Worm (Caenorhabditis elegans): ENCODE results near the gene Y69H2.3.

The Y69H2.3 gene

DNA sequence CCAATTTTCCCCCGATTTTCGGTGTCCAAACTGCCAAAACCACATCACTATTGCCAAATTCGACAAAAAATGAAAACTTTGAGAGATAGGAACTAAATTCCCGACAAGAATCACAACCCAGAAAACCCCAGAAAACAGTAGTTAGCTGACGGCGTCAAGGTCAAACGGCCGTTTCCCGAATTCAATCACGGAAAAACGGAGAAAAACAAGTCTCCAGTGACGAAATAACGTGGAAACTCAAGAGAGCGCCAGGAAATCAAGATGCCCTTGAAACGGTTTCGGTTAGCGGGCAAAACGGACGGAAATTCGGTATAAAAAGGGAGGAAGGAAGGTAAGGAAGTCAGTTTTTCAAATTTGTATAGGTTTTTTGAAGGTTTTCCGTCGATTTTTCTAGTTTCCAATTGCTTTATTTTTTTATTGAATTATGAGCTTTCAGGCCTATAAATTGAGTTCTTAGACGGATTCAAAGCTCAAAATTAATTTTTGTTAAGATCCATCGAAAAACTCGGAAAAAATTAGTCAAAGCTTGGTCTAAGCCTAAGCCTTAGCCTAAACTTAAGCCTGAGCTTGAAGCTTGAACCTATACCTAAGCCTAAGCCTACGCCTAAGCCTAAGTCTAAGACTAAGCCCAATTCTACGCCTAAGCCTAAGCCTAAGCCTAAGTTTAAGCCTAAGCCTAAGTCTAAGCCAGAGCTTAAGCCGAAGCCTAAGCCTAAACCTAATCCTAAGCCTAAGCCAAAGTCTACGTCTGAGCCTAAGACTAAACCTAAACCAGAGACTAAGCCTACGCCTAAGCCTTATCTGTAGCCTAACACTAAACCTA lies 26.2 kb downstream of the Y69H2.3 start (continued):
- TF ChIP-seq ceh-32 (tag; optimal IDR thresholded peaks at IDR 0.05; ENCODE audit: poor library complexity): no peak
- no peak for TF ChIP-seq ceh-28 (tag; optimal IDR thresholded peaks at IDR 0.05)
- TF ChIP-seq mes-2 (tag; optimal IDR thresholded peaks at IDR 0.05; ENCODE audit: poor library complexity, severe bottlenecking): no peak
- TF ChIP-seq Y48G9A.11 (GFP tag; IDR thresholded peaks at IDR 0.05): no peak
- peak in 1 of 2 experiments; percentile 72 for TF ChIP-seq unc-62 (GFP tag; optimal IDR thresholded peaks at IDR 0.05 in 1 of 2)
- TF ChIP-seq unc-62 (tag; optimal IDR thresholded peaks at IDR 0.05): no peak
- TF ChIP-seq attf-4 (tag; optimal IDR thresholded peaks at IDR 0.05): no peak
- TF ChIP-seq nhr-10 (tag; optimal IDR thresholded peaks at IDR 0.05): no peak
- no peak for TF ChIP-seq dmd-8 (GFP tag; IDR thresholded peaks at IDR 0.05)
- TF ChIP-seq ztf-11 (tag; optimal IDR thresholded peaks at IDR 0.05): no peak
- no peak for TF ChIP-seq lin-15B (tag; optimal IDR thresholded peaks at IDR 0.05)
- no peak for TF ChIP-seq dpl-1 (GFP tag; optimal IDR thresholded peaks at IDR 0.05)
- TF ChIP-seq hif-1 (tag; optimal IDR thresholded peaks at IDR 0.05): no peak
- TF ChIP-seq egl-43 (GFP tag; IDR thresholded peaks at IDR 0.05): no peak
- TF ChIP-seq hlh-11 (tag; optimal IDR thresholded peaks at IDR 0.05): no peak
- no peak for TF ChIP-seq F49E8.2 (tag; optimal IDR thresholded peaks at IDR 0.05; ENCODE audit: borderline replicate concordance)
- TF ChIP-seq lin-39 (tag; optimal IDR thresholded peaks at IDR 0.05): no peak
- peak; percentile 31 for TF ChIP-seq mep-1 (tag; optimal IDR thresholded peaks at IDR 0.05)
- TF ChIP-seq pqm-1 (tag; optimal IDR thresholded peaks at IDR 0.05): no peak
- no peak for TF ChIP-seq mxl-2 (GFP tag; conservative IDR thresholded peaks at IDR 0.05)
- TF ChIP-seq nhr-77 (tag; optimal IDR thresholded peaks at IDR 0.05): no peak
- TF ChIP-seq cey-2 (tag; optimal IDR thresholded peaks at IDR 0.05; ENCODE audit: borderline replicate concordance, insufficient read depth): no peak
- TF ChIP-seq spr-1 (tag; optimal IDR thresholded peaks at IDR 0.05): no peak
- TF ChIP-seq lsy-2 (tag; optimal IDR thresholded peaks at IDR 0.05): no peak
- TF ChIP-seq Y75B8A.6 (GFP tag; IDR thresholded peaks at IDR 0.05): no peak
- peak; percentile 8 for TF ChIP-seq nhr-28 (tag; optimal IDR thresholded peaks at IDR 0.05)
- TF ChIP-seq fkh-10 (GFP tag; optimal IDR thresholded peaks at IDR 0.05): no peak
- no peak for TF ChIP-seq ztf-7 (tag; optimal IDR thresholded peaks at IDR 0.05)
- TF ChIP-seq aha-1 (tag): peak; percentile 18
- no peak for TF ChIP-seq dmd-9 (GFP tag; IDR thresholded peaks at IDR 0.05)
- no peak for TF ChIP-seq madf-9 (GFP tag; conservative IDR thresholded peaks at IDR 0.05)
- TF ChIP-seq nhr-111 (GFP tag; optimal IDR thresholded peaks at IDR 0.05): no peak
- TF ChIP-seq duxl-1 (tag; optimal IDR thresholded peaks at IDR 0.05; ENCODE audit: poor library complexity): no peak
- TF ChIP-seq nhr-76 (tag; optimal IDR thresholded peaks at IDR 0.05): no peak
- TF ChIP-seq lir-3 (tag; optimal IDR thresholded peaks at IDR 0.05): no peak
- TF ChIP-seq nhr-48 (tag; optimal IDR thresholded peaks at IDR 0.05): no peak
- no peak for TF ChIP-seq zfp-2 (tag; optimal IDR thresholded peaks at IDR 0.05)
- no peak for TF ChIP-seq madf-5 (GFP tag; IDR thresholded peaks at IDR 0.05)
- TF ChIP-seq lin-38 (GFP tag; IDR thresholded peaks at IDR 0.05): no peak
- TF ChIP-seq ceh-62 (tag; optimal IDR thresholded peaks at IDR 0.05): no peak

DNA sequence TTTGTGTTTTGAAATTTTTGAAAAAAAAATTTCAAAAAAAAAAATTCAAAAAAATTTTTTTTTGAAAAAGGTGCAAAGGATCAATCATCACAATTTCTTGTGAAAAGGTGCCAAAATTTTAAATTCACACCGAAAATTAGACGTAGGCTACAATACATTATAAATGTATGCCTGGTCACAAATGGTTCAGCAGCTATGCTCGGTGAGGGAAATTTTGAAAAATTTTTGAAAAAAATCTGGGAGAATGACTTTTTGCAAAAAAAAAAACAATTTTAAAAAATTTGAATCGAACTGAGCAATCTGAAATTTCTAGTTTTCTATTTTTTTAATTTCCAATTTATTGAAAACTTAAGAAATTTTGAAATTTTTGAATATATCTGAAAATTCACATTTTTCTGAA lies 27.7 kb downstream of the Y69H2.3 start, which contains the start of gene egas-3:
egas-3 (minus strand) TSS at position 101 of the 400 bp plus-strand sequence.
- TF ChIP-seq unc-39 (tag; optimal IDR thresholded peaks at IDR 0.05): no peak
- no peak for TF ChIP-seq aly-2 (tag; optimal IDR thresholded peaks at IDR 0.05)
- TF ChIP-seq zfp-2 (tag; optimal IDR thresholded peaks at IDR 0.05): no peak
- no peak for TF ChIP-seq nhr-28 (tag; optimal IDR thresholded peaks at IDR 0.05)
- no peak for TF ChIP-seq F10B5.3 (tag; optimal IDR thresholded peaks at IDR 0.05)
- no peak for TF ChIP-seq ceh-32 (tag; optimal IDR thresholded peaks at IDR 0.05; ENCODE audit: poor library complexity)
- TF ChIP-seq ceh-44 (GFP tag; IDR thresholded peaks at IDR 0.05): no peak
- no peak for TF ChIP-seq nhr-41 (GFP tag; IDR thresholded peaks at IDR 0.05)
- no peak for TF ChIP-seq mxl-3 (GFP tag; optimal IDR thresholded peaks at IDR 0.05)
- no peak for TF ChIP-seq mdl-1 (tag; optimal IDR thresholded peaks at IDR 0.05)
- TF ChIP-seq Y75B8A.6 (GFP tag; IDR thresholded peaks at IDR 0.05): no peak
- TF ChIP-seq skn-1 (tag; optimal IDR thresholded peaks at IDR 0.05): no peak
- no peak for TF ChIP-seq D1046.2 (GFP tag; IDR thresholded peaks at IDR 0.05)
- TF ChIP-seq gei-8 (GFP tag; optimal IDR thresholded peaks at IDR 0.05): no peak
- no peak for TF ChIP-seq rbr-2 (tag; optimal IDR thresholded peaks at IDR 0.05)

Data from whole organism, L4 larva.